Worm (Caenorhabditis elegans): ENCODE measurements around the gene F55B12.2.

DNA sequence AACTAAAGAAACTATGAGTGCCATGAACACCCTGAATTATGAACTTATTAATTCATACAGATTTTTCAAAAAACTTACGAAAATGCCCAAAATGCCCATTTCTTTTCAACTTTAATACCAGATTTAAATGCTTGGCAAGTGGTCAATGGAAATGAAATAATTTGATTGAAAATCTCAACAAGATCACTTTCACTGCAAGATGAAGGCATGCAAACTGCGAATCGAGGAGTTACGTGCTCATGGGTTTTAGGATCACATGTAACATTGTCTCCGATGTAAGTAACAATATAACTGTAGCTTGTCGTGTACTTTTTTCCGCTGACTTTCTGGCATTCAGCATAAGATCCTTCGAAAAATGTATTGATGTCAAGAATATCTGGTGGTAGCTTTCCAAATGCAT lies 35.9 kb downstream of the F55B12.2 start:
- TF ChIP-seq unc-62 (GFP tag; optimal IDR thresholded peaks at IDR 0.05) = no peak
- TF ChIP-seq sea-2 (GFP tag; IDR thresholded peaks at IDR 0.05) = no peak
- no peak for TF ChIP-seq ZK185.1 (tag; optimal IDR thresholded peaks at IDR 0.05; ENCODE audit: poor library complexity, severe bottlenecking)
- TF ChIP-seq dpl-1 (GFP tag; optimal IDR thresholded peaks at IDR 0.05) = no peak
- no peak for TF ChIP-seq D2030.7 (GFP tag; IDR thresholded peaks at IDR 0.05)
- TF ChIP-seq F49E8.2 (tag; optimal IDR thresholded peaks at IDR 0.05; ENCODE audit: insufficient read depth) = no peak
- no peak for TF ChIP-seq snpc-3.4 (tag; optimal IDR thresholded peaks at IDR 0.05)

All from whole organism, young adult.